Fruit fly (Drosophila melanogaster) whole organism: Measurements from ENCODE around the gene VAChT.

Experiments
- Dll ChIP-seq: fragments of >200 bp; optimal IDR thresholded peaks from 2 replicates; lab custom pipeline; 2017
- pan ChIP-seq: fragments of >200 bp; optimal IDR thresholded peaks from 2 replicates; lab custom pipeline; 2017

DNA sequence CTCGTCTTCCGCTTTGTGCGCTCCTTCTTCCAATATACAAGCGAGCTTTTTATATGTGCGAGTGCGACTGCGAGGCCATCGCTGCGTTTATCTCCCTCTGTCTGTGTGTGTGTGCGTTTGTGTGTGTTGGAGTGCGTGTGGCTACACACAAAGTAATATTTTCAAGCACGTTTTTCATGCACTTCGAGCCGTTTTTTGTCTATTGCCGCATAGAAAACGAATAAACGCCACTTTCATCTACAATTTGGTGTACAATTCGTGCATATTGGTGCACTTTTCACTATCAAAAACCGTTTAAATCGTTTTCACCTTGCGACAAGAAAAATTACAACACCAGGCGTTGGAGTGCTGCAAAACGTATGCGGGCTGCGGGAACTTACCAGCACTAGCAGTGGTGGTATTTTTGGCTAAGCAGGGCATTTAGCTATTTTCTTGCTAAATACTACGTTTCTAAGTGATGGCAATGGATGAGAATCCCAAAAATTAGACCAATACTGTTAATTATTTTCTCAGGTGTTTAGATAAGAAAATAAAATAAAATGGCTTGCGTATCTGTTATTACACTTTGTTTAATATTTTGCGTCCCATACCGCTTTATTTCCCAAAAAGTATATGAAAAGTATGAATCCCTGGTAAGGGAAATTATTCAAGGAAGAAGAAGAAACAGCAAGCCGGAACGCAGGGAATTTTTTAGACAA lies 46.2 kb upstream of the VAChT start, which contains the start of the genes CG31224 and CstF64:
- no peak for TF ChIP-seq Dll (lab: Kevin White, UChicago)
- TF ChIP-seq pan (lab: Kevin White, UChicago): no peak
